Worm (Caenorhabditis elegans) whole organism, L3 larva: ENCODE measurements around the gene srj-14.

Experiments used
- R02D3.7 ChIP-seq: fragments of 150-350 bp; optimal IDR thresholded peaks from 2 replicates; lab custom pipeline; 2014; ENCODE audit warnings: missing biosample characterization, missing genetic modification characterization
- aly-2 ChIP-seq: fragments of 150-350 bp; optimal IDR thresholded peaks from 2 replicates; lab custom pipeline; 2014; ENCODE audit warnings: missing biosample characterization, missing genetic modification characterization
- ama-1 ChIP-seq: fragments of 150-350 bp; optimal IDR thresholded peaks from 2 replicates; lab custom pipeline; 2018
- ceh-16 ChIP-seq: sonication (generic microtip); optimal IDR thresholded peaks from 2 replicates; lab custom pipeline; 2017; ENCODE audit warnings: missing biosample characterization, missing genetic modification characterization
- ceh-28 ChIP-seq: fragments of 150-350 bp; optimal IDR thresholded peaks from 2 replicates; lab custom pipeline; 2014; ENCODE audit warnings: missing biosample characterization, missing genetic modification reagents, missing genetic modification characterization
- ceh-82 ChIP-seq: fragments of 150-350 bp; optimal IDR thresholded peaks from 2 replicates; lab custom pipeline; 2014; ENCODE audit warnings: missing biosample characterization, missing genetic modification characterization
- daf-12 ChIP-seq: fragments of 150-350 bp; optimal IDR thresholded peaks from 2 replicates; lab custom pipeline; 2014; ENCODE audit warnings: missing biosample characterization, missing genetic modification reagents, missing genetic modification characterization
- egl-27 ChIP-seq: sonication (generic microtip); optimal IDR thresholded peaks from 4 replicates; lab custom pipeline; 2017; ENCODE audit warnings: missing biosample characterization, missing genetic modification reagents, missing genetic modification characterization
- egl-5 ChIP-seq: fragments of 150-350 bp; optimal IDR thresholded peaks from 2 replicates; lab custom pipeline; 2017; ENCODE audit warnings: missing biosample characterization, missing genetic modification reagents, missing genetic modification characterization, inconsistent platforms
- elt-1 ChIP-seq: fragments of 150-350 bp; optimal IDR thresholded peaks from 2 replicates; lab custom pipeline; 2014; ENCODE audit warnings: missing biosample characterization, missing genetic modification characterization
- elt-2 ChIP-seq: sonication (generic microtip); optimal IDR thresholded peaks from 2 replicates; lab custom pipeline; 2016; ENCODE audit warnings: missing genetic modification reagents, mild to moderate bottlenecking, missing genetic modification characterization, missing compliant biosample characterization
- elt-3 ChIP-seq, 3 experiments: fragments of 150-350 bp in 1 of 3; sonication (generic microtip) in 2 of 3; optimal IDR thresholded peaks; 2 replicates in 2 of 3; 4 replicates in 1 of 3; lab custom pipeline; 2014 to 2017; ENCODE audit warnings: missing biosample characterization in 3 of 3, missing genetic modification characterization in 3 of 3
- eor-1 ChIP-seq, 2 experiments: fragments of 150-350 bp; optimal IDR thresholded peaks; 2 replicates each; lab custom pipeline; 2014 to 2018; ENCODE audit warnings: missing biosample characterization in 2 of 2, missing genetic modification characterization in 2 of 2
- fkh-10 ChIP-seq: sonication (generic microtip); optimal IDR thresholded peaks from 2 replicates; lab custom pipeline; 2017; ENCODE audit warnings: missing biosample characterization, missing genetic modification reagents, missing genetic modification characterization
- fkh-2 ChIP-seq: fragments of 150-350 bp; optimal IDR thresholded peaks from 2 replicates; lab custom pipeline; 2014; ENCODE audit warnings: missing biosample characterization, missing genetic modification reagents, missing genetic modification characterization
- fos-1 ChIP-seq: fragments of 150-350 bp; optimal IDR thresholded peaks from 2 replicates; lab custom pipeline; 2014; ENCODE audit warnings: missing biosample characterization, missing genetic modification characterization
- hmg-11 ChIP-seq: sonication (generic microtip); optimal IDR thresholded peaks from 2 replicates; lab custom pipeline; 2016; ENCODE audit warnings: missing genetic modification characterization, missing compliant biosample characterization
- jun-1 ChIP-seq: fragments of 150-350 bp; optimal IDR thresholded peaks from 2 replicates; lab custom pipeline; 2014; ENCODE audit warnings: missing biosample characterization, missing genetic modification reagents, missing genetic modification characterization
- lin-15B ChIP-seq: fragments of 150-350 bp; optimal IDR thresholded peaks from 2 replicates; lab custom pipeline; 2014; ENCODE audit warnings: missing biosample characterization, missing genetic modification characterization
- lin-39 ChIP-seq: fragments of 150-350 bp; optimal IDR thresholded peaks from 2 replicates; lab custom pipeline; 2018; ENCODE audit warnings: missing biosample characterization, missing genetic modification reagents, missing genetic modification characterization
- mdl-1 ChIP-seq: fragments of 150-350 bp; optimal IDR thresholded peaks from 2 replicates; lab custom pipeline; 2014; ENCODE audit warnings: missing biosample characterization, missing genetic modification characterization
- nfya-1 ChIP-seq: sonication (generic microtip); optimal IDR thresholded peaks from 2 replicates; lab custom pipeline; 2017; ENCODE audit warnings: missing genetic modification characterization, mild to moderate bottlenecking, missing compliant biosample characterization, antibody characterized with exemption, moderate library complexity; ENCODE audit not compliant: insufficient read depth
- nhr-11 ChIP-seq: fragments of 150-350 bp; optimal IDR thresholded peaks from 2 replicates; lab custom pipeline; 2014; ENCODE audit warnings: missing biosample characterization, missing genetic modification characterization
- nhr-12 ChIP-seq: fragments of 150-350 bp; optimal IDR thresholded peaks from 2 replicates; lab custom pipeline; 2014; ENCODE audit warnings: missing biosample characterization, missing genetic modification characterization
- nhr-23 ChIP-seq: fragments of 150-350 bp; optimal IDR thresholded peaks from 2 replicates; lab custom pipeline; 2014; ENCODE audit warnings: missing biosample characterization, missing genetic modification reagents, missing genetic modification characterization
- nhr-237 ChIP-seq: fragments of 150-350 bp; optimal IDR thresholded peaks from 2 replicates; lab custom pipeline; 2014; ENCODE audit warnings: missing biosample characterization, missing genetic modification characterization
- nhr-25 ChIP-seq: sonication (generic microtip); optimal IDR thresholded peaks from 2 replicates; lab custom pipeline; 2017; ENCODE audit warnings: missing biosample characterization, missing genetic modification characterization
- nhr-28 ChIP-seq: fragments of 150-350 bp; optimal IDR thresholded peaks from 2 replicates; lab custom pipeline; 2014; ENCODE audit warnings: missing biosample characterization, missing genetic modification characterization
- nhr-67 ChIP-seq: fragments of 150-350 bp; optimal IDR thresholded peaks from 2 replicates; lab custom pipeline; 2014; ENCODE audit warnings: missing biosample characterization, missing genetic modification characterization
- nhr-76 ChIP-seq: fragments of 150-350 bp; sonication (generic microtip); optimal IDR thresholded peaks from 5 replicates; lab custom pipeline; 2014; ENCODE audit warnings: missing biosample characterization, missing genetic modification characterization
- pqm-1 ChIP-seq: fragments of 150-350 bp; optimal IDR thresholded peaks from 2 replicates; lab custom pipeline; 2017; ENCODE audit warnings: missing biosample characterization, missing genetic modification characterization, inconsistent platforms
- sea-2 ChIP-seq: fragments of 150-350 bp; sonication (generic microtip); optimal IDR thresholded peaks from 4 replicates; lab custom pipeline; 2014; ENCODE audit warnings: missing biosample characterization, missing genetic modification reagents, missing genetic modification characterization
- snpc-4 ChIP-seq: fragments of 150-350 bp; optimal IDR thresholded peaks from 2 replicates; lab custom pipeline; 2014; ENCODE audit warnings: missing biosample characterization, missing genetic modification characterization
- tbx-2 ChIP-seq: sonication (generic microtip); optimal IDR thresholded peaks from 2 replicates; lab custom pipeline; 2016; ENCODE audit warnings: mild to moderate bottlenecking, missing genetic modification characterization, missing compliant biosample characterization
- unc-39 ChIP-seq: sonication (generic microtip); optimal IDR thresholded peaks from 4 replicates; lab custom pipeline; 2017; ENCODE audit warnings: missing biosample characterization, missing genetic modification characterization
- unc-62 ChIP-seq: fragments of 150-350 bp; sonication (generic microtip); optimal IDR thresholded peaks from 4 replicates; lab custom pipeline; 2014; ENCODE audit warnings: missing biosample characterization, missing genetic modification reagents, missing genetic modification characterization
- zag-1 ChIP-seq: fragments of 150-350 bp; optimal IDR thresholded peaks from 2 replicates; lab custom pipeline; 2014; ENCODE audit warnings: missing biosample characterization, missing genetic modification characterization
- ztf-11 ChIP-seq: fragments of 150-350 bp; optimal IDR thresholded peaks from 2 replicates; lab custom pipeline; 2014; ENCODE audit warnings: missing biosample characterization, missing genetic modification characterization
- ztf-4 ChIP-seq: fragments of 150-350 bp; optimal IDR thresholded peaks from 2 replicates; lab custom pipeline; 2014; ENCODE audit warnings: missing biosample characterization, missing genetic modification characterization

The srj-14 gene

ce11 chrV:7369578-7369977 is at the start of gene srj-14:
srj-14 (plus strand) TSS chrV:7369708.
- TF ChIP-seq elt-2 (no peak), egl-27 (no peak), eor-1 (tag; optimal IDR thresholded peaks at IDR 0.05; lab: Kevin White, UChicago) (no peak), ztf-11 (tag; lab: Kevin White, UChicago) (no peak), ceh-28 (tag; lab: Kevin White, UChicago) (no peak), nhr-12 (tag; lab: Kevin White, UChicago) (no peak), nhr-28 (tag; lab: Kevin White, UChicago) (no peak), tbx-2 (no peak), unc-62 (GFP tag; lab: Kevin White, UChicago) (no peak), mdl-1 (no peak), sea-2 (no peak), lin-15B (no peak), fkh-2 (no peak), hmg-11 (tag; lab: Kevin White, UChicago) (no peak), lin-39 (tag; lab: Kevin White, UChicago) (no peak)

- no peak for TF ChIP-seq elt-3 (tag; optimal IDR thresholded peaks at IDR 0.05; lab: Kevin White, UChicago)
- TF ChIP-seq ztf-4 (tag; lab: Kevin White, UChicago): no peak
- TF ChIP-seq lin-39 (tag; lab: Kevin White, UChicago): no peak
- TF ChIP-seq nhr-11 (tag; lab: Kevin White, UChicago): no peak
- TF ChIP-seq nhr-237: no peak
Observed at ce11 chrV:7320909-7321308, 48.6 kb upstream of the srj-14 start, which contains the start of gene lmd-4. lmd-4 (minus strand) TSS chrV:7321009.

- TF ChIP-seq nhr-237 (no peak), ama-1 (no peak), nfya-1 (tag; lab: Kevin White, UChicago) (no peak), R02D3.7 (tag; lab: Kevin White, UChicago) (no peak), sea-2 (no peak), hmg-11 (tag; lab: Kevin White, UChicago) (no peak), lin-15B (no peak), ceh-82 (tag; lab: Kevin White, UChicago) (no peak), nhr-28 (tag; lab: Kevin White, UChicago) (no peak), ceh-28 (tag; lab: Kevin White, UChicago) (no peak), unc-39 (tag; lab: Kevin White, UChicago) (no peak), snpc-4 (tag; lab: Kevin White, UChicago) (no peak), mdl-1 (no peak), elt-1 (no peak), ceh-16 (tag; lab: Kevin White, UChicago) (no peak)
- TF ChIP-seq, all 47 proteins: peak for 0
Observed at ce11 chrV:7321915-7322314, 47.6 kb upstream of the srj-14 start, which contains the start of gene F10G2.10. F10G2.10 (plus strand) TSS chrV:7322215.

- TF ChIP-seq ztf-11 (tag; lab: Kevin White, UChicago) (no peak), lin-39 (tag; lab: Kevin White, UChicago) (no peak), fkh-10 (no peak), tbx-2 (no peak), egl-27 (no peak), aly-2 (tag; lab: Kevin White, UChicago) (no peak), nhr-23 (tag; lab: Kevin White, UChicago) (no peak), jun-1 (tag; lab: Kevin White, UChicago) (no peak), daf-12 (tag; lab: Kevin White, UChicago) (no peak), nhr-12 (tag; lab: Kevin White, UChicago) (no peak), sea-2 (no peak), fos-1 (tag; lab: Kevin White, UChicago) (no peak), nhr-28 (tag; lab: Kevin White, UChicago) (no peak)
- TF ChIP-seq, all 47 proteins: peak for 0
Observed at ce11 chrV:7325285-7325684, 44.2 kb upstream of the srj-14 start, which contains the start of gene srx-92. srx-92 (minus strand) TSS chrV:7325385.

- TF ChIP-seq fkh-2 (no peak), egl-5 (tag; lab: Kevin White, UChicago) (no peak), zag-1 (no peak), nhr-28 (tag; lab: Kevin White, UChicago) (no peak), daf-12 (tag; lab: Kevin White, UChicago) (no peak), ceh-28 (tag; lab: Kevin White, UChicago) (no peak), nhr-25 (tag; lab: Kevin White, UChicago) (no peak), elt-3 (tag; optimal IDR thresholded peaks at IDR 0.05; lab: Kevin White, UChicago) (no peak), lin-39 (tag; lab: Kevin White, UChicago) (no peak), sea-2 (no peak), fos-1 (tag; lab: Kevin White, UChicago) (no peak), ceh-82 (tag; lab: Kevin White, UChicago) (no peak), nhr-76 (no peak), pqm-1 (tag; lab: Kevin White, UChicago) (no peak), eor-1 (tag; optimal IDR thresholded peaks at IDR 0.05; lab: Kevin White, UChicago) (no peak), tbx-2 (no peak), snpc-4 (tag; lab: Kevin White, UChicago) (no peak), nhr-67 (no peak)
Observed at ce11 chrV:7326928-7327327, 42.6 kb upstream of the srj-14 start, which contains the start of gene F10G2.4. F10G2.4 (plus strand) TSS chrV:7327228.
